Fruit fly (Drosophila melanogaster) S2 (cell line): ENCODE data around the gene Dic2.

Experiments used
- CG8478 ChIP-seq: fragments of >200 bp; optimal IDR thresholded peaks from 2 replicates; lab custom pipeline; 2018
- CTCF ChIP-seq, 2 experiments: fragments of >200 bp; optimal IDR thresholded peaks; 2 replicates each; lab custom pipeline; 2018

The Dic2 gene

DNA sequence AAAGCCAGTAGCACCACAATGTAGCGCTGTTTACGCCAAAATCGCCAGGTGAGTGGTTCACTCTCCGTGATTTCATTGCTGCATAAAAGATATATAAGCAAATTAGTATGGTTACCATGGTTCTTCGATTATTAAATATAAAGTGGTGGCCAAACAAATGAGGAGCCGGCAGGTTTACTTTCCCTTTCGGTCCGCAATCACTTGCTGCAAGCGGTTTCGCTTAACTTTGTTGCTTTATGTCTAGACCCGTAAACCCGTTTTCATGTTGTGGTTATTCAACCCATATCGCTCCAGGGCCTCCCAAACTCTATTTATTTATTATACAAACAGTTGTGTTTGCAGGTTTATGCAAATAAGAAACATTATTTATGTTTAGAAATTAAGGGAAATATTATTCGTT is 8.2 kb upstream of the Dic2 start:
- no peak for TF ChIP-seq CG8478 (lab: Kevin White, UChicago)
- TF ChIP-seq CTCF (optimal IDR thresholded peaks at IDR 0.05; lab: Kevin White, UChicago): no peak

DNA sequence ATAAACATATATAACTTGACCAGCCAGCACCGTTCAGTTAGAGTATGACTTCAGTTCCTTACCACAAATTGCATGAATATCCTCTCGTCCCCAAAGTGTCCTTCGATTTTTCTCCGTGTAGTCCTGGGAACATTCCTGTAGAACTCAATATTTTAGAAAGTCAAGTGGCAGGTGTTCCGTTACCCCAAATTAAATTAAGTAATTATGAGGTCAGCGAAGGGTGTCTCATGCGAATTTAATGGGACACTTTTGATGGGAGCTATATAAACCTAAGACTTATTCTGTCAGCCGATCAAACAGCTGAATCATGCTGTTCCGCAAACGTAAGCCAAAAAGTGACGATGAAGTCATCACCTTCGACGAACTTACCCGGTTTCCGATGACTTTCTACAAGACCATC is 3.3 kb upstream of the Dic2 start, which contains the start of gene Or92a:
Gene Or92a, plus strand, starts transcription at position 301 of the 400 bp plus-strand sequence.
- TF ChIP-seq CG8478 (lab: Kevin White, UChicago) (no peak), CTCF (optimal IDR thresholded peaks at IDR 0.05; lab: Kevin White, UChicago) (no peak)

dm6 chr3R:20503646-20504045 is 2.4 kb upstream of the Dic2 start, which contains the start of gene MtnB:
MtnB (minus strand) TSS chr3R:20503746.
- no peak for TF ChIP-seq CTCF (optimal IDR thresholded peaks at IDR 0.05; lab: Kevin White, UChicago)
- no peak for TF ChIP-seq CG8478 (lab: Kevin White, UChicago)

DNA sequence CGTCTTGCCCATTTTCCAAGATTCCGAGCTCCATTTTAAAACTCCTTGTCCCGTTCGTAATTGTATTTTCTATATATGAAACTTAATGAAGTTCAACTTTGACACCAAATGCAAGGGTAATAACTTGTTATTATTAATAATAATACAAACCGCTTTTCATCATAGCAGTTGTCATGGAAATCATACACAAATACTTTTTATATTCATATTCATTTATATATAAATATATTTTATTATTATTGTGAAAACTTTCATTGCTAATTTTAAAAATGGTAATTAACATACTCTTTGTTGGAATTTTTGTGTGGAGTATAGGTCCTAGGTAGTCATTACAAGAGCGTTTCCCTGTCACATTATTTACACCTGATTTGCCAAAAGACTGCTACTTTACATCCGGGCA is 683 bp upstream of the Dic2 start, which contains the start of gene CG46441:
Gene CG46441, minus strand, starts transcription at position 101 of the 400 bp plus-strand sequence.
- TF ChIP-seq CG8478 (lab: Kevin White, UChicago) (no peak), CTCF (optimal IDR thresholded peaks at IDR 0.05; lab: Kevin White, UChicago) (no peak)

- TF ChIP-seq CTCF (optimal IDR thresholded peaks at IDR 0.05; lab: Kevin White, UChicago): no peak
- TF ChIP-seq CG8478 (lab: Kevin White, UChicago): no peak
Measured at dm6 chr3R:20484441-20484840, 16.8 kb downstream of the Dic2 start, which contains the start of gene Gfrl. Gfrl (minus strand) TSS chr3R:20484588.

- TF ChIP-seq CTCF (optimal IDR thresholded peaks at IDR 0.05; lab: Kevin White, UChicago) (no peak), CG8478 (lab: Kevin White, UChicago) (no peak)
Measured at dm6 chr3R:20472764-20473390, 28.4 kb downstream of the Dic2 start.

dm6 chr3R:20464267-20464768 is 36.9 kb downstream of the Dic2 start:
- peak; percentile 51 to 53 for TF ChIP-seq CTCF (optimal IDR thresholded peaks at IDR 0.05; lab: Kevin White, UChicago)
- no peak for TF ChIP-seq CG8478 (lab: Kevin White, UChicago)
